Fruit fly (Drosophila melanogaster): Measurements from ENCODE around the gene CG42780.

The CG42780 gene

DNA sequence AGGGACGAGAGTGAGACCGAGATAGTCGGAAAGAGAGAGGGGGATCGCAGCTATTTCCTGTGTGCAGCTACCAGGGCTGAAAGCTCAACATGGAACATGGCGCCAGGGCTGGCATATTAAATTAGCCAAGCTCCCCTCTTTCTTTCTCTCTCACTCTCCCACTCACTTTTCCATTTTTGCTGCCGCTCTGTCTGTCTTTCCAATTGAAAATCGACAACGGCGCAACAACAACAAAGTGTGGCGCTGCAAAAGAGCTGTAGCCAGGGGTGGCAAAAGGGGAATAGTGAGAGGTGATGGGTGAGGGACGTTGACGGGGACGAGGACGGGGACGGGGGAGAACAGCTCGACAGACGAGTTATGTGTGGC is 31.7 kb downstream of the CG42780 start (continued):
- no peak for TF ChIP-seq vnd (GFP tag; IDR thresholded peaks at IDR 0.05; ENCODE audit: partially characterized antibody)
- TF ChIP-seq fd64A (GFP tag; optimal IDR thresholded peaks at IDR 0.05): no peak
- TF ChIP-seq Aef1 (GFP tag; IDR thresholded peaks at IDR 0.05): peak; percentile 72
- TF ChIP-seq CG5245 (GFP tag; optimal IDR thresholded peaks at IDR 0.05): no peak
- 0 out of 2 replicates have a peak, but pooled peaks have one; percentile 7 for TF ChIP-seq CG10366 (GFP tag; IDR thresholded peaks at IDR 0.05)
- TF ChIP-seq NFAT (GFP tag; IDR thresholded peaks at IDR 0.05): peak; percentile 24; the same call in 1 of the 2 replicates
- TF ChIP-seq ap (GFP tag; IDR thresholded peaks at IDR 0.05): no peak
- no peak for TF ChIP-seq NC2β (GFP tag; optimal IDR thresholded peaks at IDR 0.05)
- TF ChIP-seq Rx (GFP tag; IDR thresholded peaks at IDR 0.05): 0 out of 2 replicates have a peak, but pooled peaks have one; percentile 3
- TF ChIP-seq abd-A (tag; optimal IDR thresholded peaks at IDR 0.05): no peak
- no peak for TF ChIP-seq E2f1 (GFP tag; IDR thresholded peaks at IDR 0.05)
- peak; percentile 4 for TF ChIP-seq CG12071 (GFP tag; optimal IDR thresholded peaks at IDR 0.05)
- TF ChIP-seq TFAM (GFP tag; optimal IDR thresholded peaks at IDR 0.05): no peak
- TF ChIP-seq CG10321 (GFP tag; IDR thresholded peaks at IDR 0.05): 0 out of 2 replicates have a peak, but pooled peaks have one; percentile 5
- no peak for TF ChIP-seq Gsc (GFP tag; IDR thresholded peaks at IDR 0.05)
- peak; percentile 27 for TF ChIP-seq Sox102F (GFP tag; optimal IDR thresholded peaks at IDR 0.05)
- TF ChIP-seq CG32532 (GFP tag; IDR thresholded peaks at IDR 0.05): peak; percentile 17
- TF ChIP-seq phol (tag; optimal IDR thresholded peaks at IDR 0.05): peak; percentile 65
- TF ChIP-seq Hand (GFP tag; optimal IDR thresholded peaks at IDR 0.05): peak; percentile 48
- TF ChIP-seq Vsx1 (GFP tag; optimal IDR thresholded peaks at IDR 0.05): peak; percentile 91
- TF ChIP-seq CG7987 (GFP tag; optimal IDR thresholded peaks at IDR 0.05): no peak
- TF ChIP-seq Fer2 (tag; optimal IDR thresholded peaks at IDR 0.05): no peak
- TF ChIP-seq ac (GFP tag; optimal IDR thresholded peaks at IDR 0.05): no peak
- peak; percentile 91 for TF ChIP-seq CG7928 (GFP tag; optimal IDR thresholded peaks at IDR 0.05)
- no peak for TF ChIP-seq CG11085 (GFP tag; IDR thresholded peaks at IDR 0.05)
- TF ChIP-seq otp (GFP tag; IDR thresholded peaks at IDR 0.05): 0 out of 3 replicates have a peak, but pooled peaks have one; percentile 48
- no peak for TF ChIP-seq Dbx (GFP tag; IDR thresholded peaks at IDR 0.05)
- peak; percentile 29 for TF ChIP-seq Nf-YC (tag; optimal IDR thresholded peaks at IDR 0.05)
- no peak for TF ChIP-seq B-H2 (GFP tag; optimal IDR thresholded peaks at IDR 0.05)
- TF ChIP-seq ci (GFP tag; IDR thresholded peaks at IDR 0.05): peak; percentile 29; the same call in 2 of the 3 replicates
- TF ChIP-seq CG11398 (GFP tag; optimal IDR thresholded peaks at IDR 0.05): no peak
- TF ChIP-seq CG6765 (GFP tag; optimal IDR thresholded peaks at IDR 0.05): peak; percentile 23
- TF ChIP-seq CG1603 (tag; optimal IDR thresholded peaks at IDR 0.05): peak; percentile 41
- no peak for TF ChIP-seq Ada2b (GFP tag; IDR thresholded peaks at IDR 0.05)
- 0 out of 3 replicates have a peak, but pooled peaks have one; percentile 17 for TF ChIP-seq gce (GFP tag; IDR thresholded peaks at IDR 0.05)
- TF ChIP-seq MESR4 (GFP tag; optimal IDR thresholded peaks at IDR 0.05): no peak
- TF ChIP-seq CG11504 (tag; optimal IDR thresholded peaks at IDR 0.05): peak; percentile 29
- TF ChIP-seq Neu2 (GFP tag; optimal IDR thresholded peaks at IDR 0.05; ENCODE audit: borderline replicate concordance): no peak
- TF ChIP-seq CG1832 (GFP tag; optimal IDR thresholded peaks at IDR 0.05): peak; percentile 25
- no peak for TF ChIP-seq chm (GFP tag; IDR thresholded peaks at IDR 0.05)
- no peak for TF ChIP-seq scrt (GFP tag; optimal IDR thresholded peaks at IDR 0.05)
- peak; percentile 14 for TF ChIP-seq CG18262 (tag; optimal IDR thresholded peaks at IDR 0.05)
- TF ChIP-seq CG2678 (tag; optimal IDR thresholded peaks at IDR 0.05): peak; percentile 23
- no peak for TF ChIP-seq Asciz (GFP tag; optimal IDR thresholded peaks at IDR 0.05)
- peak; percentile 30; the same call in 1 of the 2 replicates for TF ChIP-seq Ptx1 (GFP tag; IDR thresholded peaks at IDR 0.05)
- no peak for TF ChIP-seq pan (optimal IDR thresholded peaks at IDR 0.05)
- no peak for TF ChIP-seq pan (GFP tag; optimal IDR thresholded peaks at IDR 0.05 in 1 of 2, IDR thresholded peaks at IDR 0.05 in 1 of 2)
- 0 out of 2 replicates have a peak, but pooled peaks have one; percentile 5 for TF ChIP-seq CG14014 (GFP tag; IDR thresholded peaks at IDR 0.05)
- TF ChIP-seq Nf-YA (GFP tag; IDR thresholded peaks at IDR 0.05): 0 out of 2 replicates have a peak, but pooled peaks have one; percentile 36
- peak; percentile 9 for TF ChIP-seq CG12659 (GFP tag; optimal IDR thresholded peaks at IDR 0.05)
- TF ChIP-seq Gug (GFP tag; IDR thresholded peaks at IDR 0.05): 0 out of 4 replicates have a peak, but pooled peaks have one; percentile 3
